Worm (Caenorhabditis elegans): ENCODE results near the gene Y53G8AR.5.
A peak's percentile ranks its signal among the peaks of the same experiment; 100 is the strongest.

- TF ChIP-seq ceh-82 (tag; optimal IDR thresholded peaks at IDR 0.05), result no peak
- no peak for TF ChIP-seq R02D3.7 (tag; optimal IDR thresholded peaks at IDR 0.05)
- no peak for TF ChIP-seq ceh-62 (tag; optimal IDR thresholded peaks at IDR 0.05)
- TF ChIP-seq tra-1 (GFP tag; IDR thresholded peaks at IDR 0.05), result no peak
- TF ChIP-seq unc-62 (GFP tag; optimal IDR thresholded peaks at IDR 0.05 in 1 of 2), result peak in 1 of 2 experiments; percentile 63
- TF ChIP-seq unc-62 (tag; optimal IDR thresholded peaks at IDR 0.05), result no peak
- TF ChIP-seq mdl-1 (tag; optimal IDR thresholded peaks at IDR 0.05), result no peak
- TF ChIP-seq ceh-28 (tag; optimal IDR thresholded peaks at IDR 0.05), result no peak
- TF ChIP-seq ctbp-1 (GFP tag; IDR thresholded peaks at IDR 0.05), result no peak
- TF ChIP-seq aha-1 (tag), result peak; percentile 53
- TF ChIP-seq mxl-2 (GFP tag; conservative IDR thresholded peaks at IDR 0.05), result no peak
- TF ChIP-seq jun-1 (tag; optimal IDR thresholded peaks at IDR 0.05), result no peak
- no peak for TF ChIP-seq nhr-11 (tag; optimal IDR thresholded peaks at IDR 0.05)
- TF ChIP-seq unc-130 (GFP tag; optimal IDR thresholded peaks at IDR 0.05), result no peak
Observed at ce11 chrIII:3248307-3249037, 48.8 kb upstream of the Y53G8AR.5 start, which contains the start of gene nduf-9.

Measured in whole organism, L4 larva.